Worm (Caenorhabditis elegans) whole organism, L3 larva: ENCODE results near the gene DC2.5.

Experiments
- R02D3.7 ChIP-seq: fragments of 150-350 bp; optimal IDR thresholded peaks from 2 replicates; lab custom pipeline; 2014; ENCODE audit warnings: missing biosample characterization, missing genetic modification characterization
- aly-2 ChIP-seq: fragments of 150-350 bp; optimal IDR thresholded peaks from 2 replicates; lab custom pipeline; 2014; ENCODE audit warnings: missing biosample characterization, missing genetic modification characterization
- ama-1 ChIP-seq: fragments of 150-350 bp; optimal IDR thresholded peaks from 2 replicates; lab custom pipeline; 2018
- ceh-16 ChIP-seq: sonication (generic microtip); optimal IDR thresholded peaks from 2 replicates; lab custom pipeline; 2017; ENCODE audit warnings: missing biosample characterization, missing genetic modification characterization
- ceh-28 ChIP-seq: fragments of 150-350 bp; optimal IDR thresholded peaks from 2 replicates; lab custom pipeline; 2014; ENCODE audit warnings: missing biosample characterization, missing genetic modification reagents, missing genetic modification characterization
- ceh-82 ChIP-seq: fragments of 150-350 bp; optimal IDR thresholded peaks from 2 replicates; lab custom pipeline; 2014; ENCODE audit warnings: missing biosample characterization, missing genetic modification characterization
- ceh-9 ChIP-seq: sonication (generic microtip); optimal IDR thresholded peaks from 2 replicates; lab custom pipeline; 2018; ENCODE audit warnings: missing biosample characterization, missing genetic modification characterization
- daf-12 ChIP-seq: fragments of 150-350 bp; optimal IDR thresholded peaks from 2 replicates; lab custom pipeline; 2014; ENCODE audit warnings: missing biosample characterization, missing genetic modification reagents, missing genetic modification characterization
- egl-27 ChIP-seq: sonication (generic microtip); optimal IDR thresholded peaks from 4 replicates; lab custom pipeline; 2017; ENCODE audit warnings: missing biosample characterization, missing genetic modification reagents, missing genetic modification characterization
- egl-5 ChIP-seq: fragments of 150-350 bp; optimal IDR thresholded peaks from 2 replicates; lab custom pipeline; 2017; ENCODE audit warnings: missing biosample characterization, missing genetic modification reagents, missing genetic modification characterization, inconsistent platforms
- elt-1 ChIP-seq: fragments of 150-350 bp; optimal IDR thresholded peaks from 2 replicates; lab custom pipeline; 2014; ENCODE audit warnings: missing biosample characterization, missing genetic modification characterization
- elt-2 ChIP-seq: sonication (generic microtip); optimal IDR thresholded peaks from 2 replicates; lab custom pipeline; 2016; ENCODE audit warnings: missing genetic modification reagents, mild to moderate bottlenecking, missing genetic modification characterization, missing compliant biosample characterization
- elt-3 ChIP-seq, 3 experiments: fragments of 150-350 bp in 1 of 3; sonication (generic microtip) in 2 of 3; optimal IDR thresholded peaks; 2 replicates in 2 of 3; 4 replicates in 1 of 3; lab custom pipeline; 2014 to 2017; ENCODE audit warnings: missing biosample characterization in 3 of 3, missing genetic modification characterization in 3 of 3
- eor-1 ChIP-seq, 2 experiments: fragments of 150-350 bp; optimal IDR thresholded peaks; 2 replicates each; lab custom pipeline; 2014 to 2018; ENCODE audit warnings: missing biosample characterization in 2 of 2, missing genetic modification characterization in 2 of 2
- fkh-10 ChIP-seq: sonication (generic microtip); optimal IDR thresholded peaks from 2 replicates; lab custom pipeline; 2017; ENCODE audit warnings: missing biosample characterization, missing genetic modification reagents, missing genetic modification characterization
- jun-1 ChIP-seq: fragments of 150-350 bp; optimal IDR thresholded peaks from 2 replicates; lab custom pipeline; 2014; ENCODE audit warnings: missing biosample characterization, missing genetic modification reagents, missing genetic modification characterization
- lin-15B ChIP-seq: fragments of 150-350 bp; optimal IDR thresholded peaks from 2 replicates; lab custom pipeline; 2014; ENCODE audit warnings: missing biosample characterization, missing genetic modification characterization
- lsy-12 ChIP-seq: sonication (generic microtip); optimal IDR thresholded peaks from 2 replicates; lab custom pipeline; 2016; ENCODE audit warnings: mild to moderate bottlenecking, missing genetic modification characterization, missing compliant biosample characterization
- mdl-1 ChIP-seq: fragments of 150-350 bp; optimal IDR thresholded peaks from 2 replicates; lab custom pipeline; 2014; ENCODE audit warnings: missing biosample characterization, missing genetic modification characterization
- mml-1 ChIP-seq: fragments of 150-350 bp; sonication (generic microtip); optimal IDR thresholded peaks from 3 replicates; lab custom pipeline; 2014; ENCODE audit warnings: missing biosample characterization, missing genetic modification characterization
- nfya-1 ChIP-seq: sonication (generic microtip); optimal IDR thresholded peaks from 2 replicates; lab custom pipeline; 2017; ENCODE audit warnings: missing genetic modification characterization, mild to moderate bottlenecking, missing compliant biosample characterization, antibody characterized with exemption, moderate library complexity; ENCODE audit not compliant: insufficient read depth
- nhr-12 ChIP-seq: fragments of 150-350 bp; optimal IDR thresholded peaks from 2 replicates; lab custom pipeline; 2014; ENCODE audit warnings: missing biosample characterization, missing genetic modification characterization
- nhr-237 ChIP-seq: fragments of 150-350 bp; optimal IDR thresholded peaks from 2 replicates; lab custom pipeline; 2014; ENCODE audit warnings: missing biosample characterization, missing genetic modification characterization
- nhr-25 ChIP-seq: sonication (generic microtip); optimal IDR thresholded peaks from 2 replicates; lab custom pipeline; 2017; ENCODE audit warnings: missing biosample characterization, missing genetic modification characterization
- nhr-28 ChIP-seq: fragments of 150-350 bp; optimal IDR thresholded peaks from 2 replicates; lab custom pipeline; 2014; ENCODE audit warnings: missing biosample characterization, missing genetic modification characterization
- nhr-43 ChIP-seq: sonication (generic microtip); optimal IDR thresholded peaks from 2 replicates; lab custom pipeline; 2016; ENCODE audit warnings: mild to moderate bottlenecking, missing genetic modification characterization, missing compliant biosample characterization; ENCODE audit not compliant: poor library complexity, severe bottlenecking
- nhr-67 ChIP-seq: fragments of 150-350 bp; optimal IDR thresholded peaks from 2 replicates; lab custom pipeline; 2014; ENCODE audit warnings: missing biosample characterization, missing genetic modification characterization
- nhr-76 ChIP-seq: fragments of 150-350 bp; sonication (generic microtip); optimal IDR thresholded peaks from 5 replicates; lab custom pipeline; 2014; ENCODE audit warnings: missing biosample characterization, missing genetic modification characterization
- nhr-77 ChIP-seq: fragments of 150-350 bp; optimal IDR thresholded peaks from 2 replicates; lab custom pipeline; 2014; ENCODE audit warnings: missing biosample characterization, missing genetic modification characterization
- pha-4 ChIP-seq: fragments of 150-350 bp; optimal IDR thresholded peaks from 2 replicates; lab custom pipeline; 2014; ENCODE audit warnings: missing biosample characterization, missing genetic modification reagents, missing genetic modification characterization
- pqm-1 ChIP-seq: fragments of 150-350 bp; optimal IDR thresholded peaks from 2 replicates; lab custom pipeline; 2017; ENCODE audit warnings: missing biosample characterization, missing genetic modification characterization, inconsistent platforms
- sea-2 ChIP-seq: fragments of 150-350 bp; sonication (generic microtip); optimal IDR thresholded peaks from 4 replicates; lab custom pipeline; 2014; ENCODE audit warnings: missing biosample characterization, missing genetic modification reagents, missing genetic modification characterization
- skn-1 ChIP-seq: fragments of 150-350 bp; optimal IDR thresholded peaks from 2 replicates; lab custom pipeline; 2014; ENCODE audit warnings: missing biosample characterization, missing genetic modification characterization
- snpc-4 ChIP-seq: fragments of 150-350 bp; optimal IDR thresholded peaks from 2 replicates; lab custom pipeline; 2014; ENCODE audit warnings: missing biosample characterization, missing genetic modification characterization
- zag-1 ChIP-seq: fragments of 150-350 bp; optimal IDR thresholded peaks from 2 replicates; lab custom pipeline; 2014; ENCODE audit warnings: missing biosample characterization, missing genetic modification characterization
- ztf-11 ChIP-seq: fragments of 150-350 bp; optimal IDR thresholded peaks from 2 replicates; lab custom pipeline; 2014; ENCODE audit warnings: missing biosample characterization, missing genetic modification characterization

The DC2.5 gene

ce11 chrV:237012-237411, 24.4 kb upstream of the DC2.5 start:
- no peak for TF ChIP-seq nhr-237 (tag; lab: Kevin White, UChicago)
- TF ChIP-seq elt-3 (tag; optimal IDR thresholded peaks at IDR 0.05; lab: Kevin White, UChicago), result no peak
- no peak for TF ChIP-seq sea-2
- TF ChIP-seq skn-1 (tag; lab: Kevin White, UChicago), result no peak
- TF ChIP-seq egl-27 (tag; lab: Kevin White, UChicago), result no peak
- no peak for TF ChIP-seq nhr-28 (tag; lab: Kevin White, UChicago)
- no peak for TF ChIP-seq daf-12 (tag; lab: Kevin White, UChicago)
- TF ChIP-seq R02D3.7 (tag; lab: Kevin White, UChicago), result no peak
- no peak for TF ChIP-seq nhr-76
- TF ChIP-seq ceh-16 (tag; lab: Kevin White, UChicago), result no peak
- TF ChIP-seq nhr-12 (tag; lab: Kevin White, UChicago), result no peak
- no peak for TF ChIP-seq lin-15B (tag; lab: Kevin White, UChicago)
- no peak for TF ChIP-seq nhr-77 (tag; lab: Kevin White, UChicago)
- TF ChIP-seq elt-2 (tag; lab: Kevin White, UChicago), result no peak
- no peak for TF ChIP-seq mdl-1 (tag; lab: Kevin White, UChicago)
- TF ChIP-seq pha-4 (tag; lab: Kevin White, UChicago), result no peak
- TF ChIP-seq zag-1 (tag; lab: Kevin White, UChicago), result no peak
- no peak for TF ChIP-seq mml-1
- no peak for TF ChIP-seq jun-1 (tag; lab: Kevin White, UChicago)

ce11 chrV:234572-234971, 22.0 kb upstream of the DC2.5 start, which contains the start of gene kin-33:
Gene kin-33 (minus strand): TSS chrV:234672.
- no peak for TF ChIP-seq ceh-9 (tag; lab: Kevin White, UChicago)
- no peak for TF ChIP-seq nfya-1 (tag; lab: Kevin White, UChicago)
- TF ChIP-seq eor-1 (tag; optimal IDR thresholded peaks at IDR 0.05; lab: Kevin White, UChicago), result no peak
- TF ChIP-seq ceh-82 (tag; lab: Kevin White, UChicago), result no peak
- no peak for TF ChIP-seq daf-12 (tag; lab: Kevin White, UChicago)
- TF ChIP-seq egl-5 (tag; lab: Kevin White, UChicago), result no peak
- no peak for TF ChIP-seq ama-1
- TF ChIP-seq ceh-28 (tag; lab: Kevin White, UChicago), result no peak
- TF ChIP-seq elt-1 (tag; lab: Kevin White, UChicago), result no peak
- TF ChIP-seq elt-2 (tag; lab: Kevin White, UChicago), result no peak
- TF ChIP-seq sea-2, result no peak

- TF ChIP-seq nhr-76 (no peak), ceh-82 (tag; lab: Kevin White, UChicago) (no peak), jun-1 (tag; lab: Kevin White, UChicago) (no peak), nhr-25 (tag; lab: Kevin White, UChicago) (no peak), nfya-1 (tag; lab: Kevin White, UChicago) (no peak), elt-2 (tag; lab: Kevin White, UChicago) (no peak), ama-1 (no peak), pqm-1 (no peak), skn-1 (tag; lab: Kevin White, UChicago) (no peak), ceh-9 (tag; lab: Kevin White, UChicago) (no peak), aly-2 (no peak), snpc-4 (tag; lab: Kevin White, UChicago) (no peak), ceh-16 (tag; lab: Kevin White, UChicago) (no peak), nhr-12 (tag; lab: Kevin White, UChicago) (no peak), fkh-10 (GFP tag; lab: Kevin White, UChicago) (no peak)
Observed at ce11 chrV:219632-220031, 7.0 kb upstream of the DC2.5 start, which contains the start of gene srh-80. Gene srh-80 (plus strand): TSS chrV:219932.

- TF ChIP-seq elt-3 (tag; optimal IDR thresholded peaks at IDR 0.05; lab: Kevin White, UChicago) (no peak), sea-2 (no peak), nhr-67 (tag; lab: Kevin White, UChicago) (no peak), snpc-4 (tag; lab: Kevin White, UChicago) (no peak), ama-1 (no peak), nhr-12 (tag; lab: Kevin White, UChicago) (no peak), nhr-76 (no peak), egl-5 (tag; lab: Kevin White, UChicago) (no peak), lsy-12 (no peak), elt-2 (tag; lab: Kevin White, UChicago) (no peak), egl-27 (tag; lab: Kevin White, UChicago) (no peak), nhr-43 (tag; lab: Kevin White, UChicago) (no peak), mml-1 (no peak), ztf-11 (no peak), lin-15B (tag; lab: Kevin White, UChicago) (no peak), ceh-9 (tag; lab: Kevin White, UChicago) (no peak), eor-1 (tag; optimal IDR thresholded peaks at IDR 0.05; lab: Kevin White, UChicago) (no peak), elt-1 (tag; lab: Kevin White, UChicago) (no peak), pqm-1 (no peak), jun-1 (tag; lab: Kevin White, UChicago) (no peak)
- TF ChIP-seq, all 47 proteins: peak for 0
Observed at ce11 chrV:216847-217246, 4.3 kb upstream of the DC2.5 start, which contains the start of gene srh-78. Gene srh-78 (plus strand): TSS chrV:217147.
